Fruit fly (Drosophila melanogaster): ENCODE measurements around the gene Gr28b.

dm6 chr2L:7495987-7496503 is 34.0 kb upstream of the Gr28b start, which contains the start of gene Ziz:
- TF ChIP-seq bab2 (GFP tag; optimal IDR thresholded peaks at IDR 0.05): peak; percentile 3
- TF ChIP-seq Med (GFP tag): peak; percentile 91
- TF ChIP-seq ssp (GFP tag; IDR thresholded peaks at IDR 0.05): no peak
- TF ChIP-seq NFAT (GFP tag; IDR thresholded peaks at IDR 0.05): peak; percentile 44; the same call in 1 of the 2 replicates
- TF ChIP-seq Lpt (GFP tag; optimal IDR thresholded peaks at IDR 0.05): no peak
- TF ChIP-seq MTF-1 (GFP tag; optimal IDR thresholded peaks at IDR 0.05; ENCODE audit: borderline replicate concordance): peak; percentile 43
- no peak for TF ChIP-seq CG16813 (GFP tag; IDR thresholded peaks at IDR 0.05; ENCODE audit: partially characterized antibody)
- TF ChIP-seq sob (GFP tag; IDR thresholded peaks at IDR 0.05): no peak
- TF ChIP-seq cas (GFP tag; IDR thresholded peaks at IDR 0.05): no peak
- TF ChIP-seq CG11093 (GFP tag; IDR thresholded peaks at IDR 0.05): no peak
- 0 out of 2 replicates have a peak, but pooled peaks have one; percentile 34 for TF ChIP-seq CG16779 (GFP tag; IDR thresholded peaks at IDR 0.05)
- peak in 1 of 2 experiments; percentile 72 for TF ChIP-seq Pdp1 (GFP tag; optimal IDR thresholded peaks at IDR 0.05)
- no peak for TF ChIP-seq CG9215 (GFP tag; IDR thresholded peaks at IDR 0.05)
